Fruit fly (Drosophila melanogaster) S2 (cell line): Measurements from ENCODE around the gene CG17672.

Source experiments
- CG8478 ChIP-seq: fragments of >200 bp; optimal IDR thresholded peaks from 2 replicates; lab custom pipeline; 2018
- CTCF ChIP-seq, 2 experiments: fragments of >200 bp; optimal IDR thresholded peaks; 2 replicates each; lab custom pipeline; 2018

DNA sequence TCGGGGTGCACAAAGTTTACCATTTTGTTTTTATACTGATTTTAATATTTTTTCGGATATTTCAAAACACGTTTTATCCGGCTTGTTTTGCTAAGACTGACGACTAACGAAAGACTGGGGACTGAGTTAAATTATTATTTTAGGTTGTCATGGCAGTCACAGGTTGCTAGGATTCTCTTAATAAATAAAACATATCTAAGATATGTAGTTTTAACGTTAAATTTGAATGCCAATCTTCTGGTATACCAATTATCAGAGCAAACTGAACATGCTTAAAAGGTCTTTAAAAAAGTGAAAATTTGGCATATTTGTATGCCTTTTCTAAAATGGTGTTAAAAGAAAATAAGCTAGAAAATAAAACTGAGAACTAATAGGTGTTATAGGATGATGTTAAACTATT is 2.4 kb upstream of the CG17672 start, which contains the start of gene Zmynd10:
- no peak for TF ChIP-seq CG8478
- no peak for TF ChIP-seq CTCF (optimal IDR thresholded peaks at IDR 0.05; lab: Kevin White, UChicago)
